Worm (Caenorhabditis elegans) whole organism, L4 larva: ENCODE data around the gene str-81.

ENCODE experiments used
- D1046.2 ChIP-seq: fragments of 200-800 bp; sonication (Bioruptor generic); IDR thresholded peaks from 2 replicates; pipeline ENCODE4 v1.3.6; 2022; ENCODE audit warnings: missing genetic modification characterization, missing compliant biosample characterization
- T20F7.1 ChIP-seq: fragments of 200-800 bp; sonication (Bioruptor generic); optimal IDR thresholded peaks from 2 replicates; lab custom pipeline; 2018; ENCODE audit warnings: mild to moderate bottlenecking, missing genetic modification characterization, missing compliant biosample characterization
- Y5F2A.4 ChIP-seq: fragments of 200-800 bp; sonication (Bioruptor generic); optimal IDR thresholded peaks from 2 replicates; lab custom pipeline; 2018; ENCODE audit warnings: mild to moderate bottlenecking, missing genetic modification characterization, missing compliant biosample characterization
- Y75B8A.6 ChIP-seq: fragments of 200-800 bp; sonication (Bioruptor generic); IDR thresholded peaks from 2 replicates; pipeline ENCODE4 v1.3.6; 2022; ENCODE audit warnings: missing genetic modification reagents, missing genetic modification characterization, missing compliant biosample characterization
- ZK337.2 ChIP-seq: fragments of 200-800 bp; sonication (Bioruptor generic); IDR thresholded peaks from 2 replicates; pipeline ENCODE4 v1.3.6; 2022; ENCODE audit warnings: missing genetic modification reagents, missing genetic modification characterization, missing compliant biosample characterization
- ZK546.5 ChIP-seq, 2 experiments: sonication (generic microtip); optimal IDR thresholded peaks; 2 replicates each; lab custom pipeline; 2017; ENCODE audit warnings: missing biosample characterization in 2 of 2, missing genetic modification characterization in 2 of 2
- aha-1 ChIP-seq: fragments of 150-350 bp; peaks from one replicate; lab custom pipeline; 2014; ENCODE audit warnings: missing biosample characterization, missing genetic modification characterization
- aly-2 ChIP-seq: sonication (generic microtip); optimal IDR thresholded peaks from 2 replicates; lab custom pipeline; 2018; ENCODE audit warnings: missing biosample characterization, missing genetic modification characterization
- ama-1 ChIP-seq: fragments of 150-350 bp; optimal IDR thresholded peaks from 2 replicates; lab custom pipeline; 2014; ENCODE audit warnings: inconsistent platforms, mixed read lengths
- arid-1 ChIP-seq: fragments of 200-800 bp; sonication (Bioruptor generic); conservative IDR thresholded peaks from 2 replicates; pipeline ENCODE4 v1.3.6; 2022; ENCODE audit warnings: missing genetic modification reagents, missing genetic modification characterization, missing compliant biosample characterization
- ceh-32 ChIP-seq: sonication (generic microtip); optimal IDR thresholded peaks from 2 replicates; lab custom pipeline; 2016; ENCODE audit warnings: mild to moderate bottlenecking, missing genetic modification characterization, missing compliant biosample characterization; ENCODE audit not compliant: poor library complexity
- ceh-82 ChIP-seq: sonication (generic microtip); optimal IDR thresholded peaks from 2 replicates; lab custom pipeline; 2017; ENCODE audit warnings: missing biosample characterization, missing genetic modification characterization
- cey-2 ChIP-seq: sonication (generic microtip); optimal IDR thresholded peaks from 3 replicates; lab custom pipeline; 2017; ENCODE audit warnings: missing genetic modification characterization, mild to moderate bottlenecking, missing compliant biosample characterization, antibody characterized with exemption, borderline replicate concordance; ENCODE audit not compliant: insufficient read depth
- daf-16 ChIP-seq, 3 experiments: sonication (generic microtip); optimal IDR thresholded peaks; 2 replicates each; lab custom pipeline; 2016 to 2017; ENCODE audit warnings: missing genetic modification characterization in 3 of 3, missing genetic modification reagents in 3 of 3, mild to moderate bottlenecking in 2 of 3, missing compliant biosample characterization in 2 of 3, missing biosample characterization in 1 of 3, moderate library complexity in 1 of 3
- dmd-6 ChIP-seq: fragments of 200-800 bp; sonication (Bioruptor generic); IDR thresholded peaks from 2 replicates; pipeline ENCODE4 v1.3.6; 2022; ENCODE audit warnings: missing genetic modification reagents, missing genetic modification characterization, missing compliant biosample characterization
- dmd-9 ChIP-seq: fragments of 200-800 bp; sonication (Bioruptor generic); IDR thresholded peaks from 2 replicates; pipeline ENCODE4 v1.3.6; 2022; ENCODE audit warnings: missing genetic modification reagents, missing genetic modification characterization, missing compliant biosample characterization
- dve-1 ChIP-seq: sonication (generic microtip); optimal IDR thresholded peaks from 2 replicates; lab custom pipeline; 2017; ENCODE audit warnings: antibody characterized with exemption, mild to moderate bottlenecking, missing genetic modification characterization, missing compliant biosample characterization; ENCODE audit not compliant: insufficient read depth
- egl-43 ChIP-seq: fragments of 200-800 bp; sonication (Bioruptor generic); IDR thresholded peaks from 2 replicates; pipeline ENCODE4 v1.3.6; 2022; ENCODE audit warnings: missing genetic modification reagents, missing genetic modification characterization, missing compliant biosample characterization
- fos-1 ChIP-seq: fragments of 150-350 bp; optimal IDR thresholded peaks from 2 replicates; lab custom pipeline; 2014; ENCODE audit warnings: missing biosample characterization, missing genetic modification characterization
- hlh-11 ChIP-seq: fragments of 200-800 bp; sonication (Bioruptor generic); optimal IDR thresholded peaks from 2 replicates; lab custom pipeline; 2018; ENCODE audit warnings: mild to moderate bottlenecking, missing genetic modification characterization, missing compliant biosample characterization
- hlh-30 ChIP-seq: sonication (generic microtip); optimal IDR thresholded peaks from 2 replicates; lab custom pipeline; 2017; ENCODE audit warnings: antibody characterized with exemption, mild to moderate bottlenecking, missing genetic modification characterization, missing compliant biosample characterization; ENCODE audit not compliant: insufficient read depth
- mdl-1 ChIP-seq, 2 experiments: fragments of 150-350 bp in 1 of 2; sonication (generic microtip) in 1 of 2; optimal IDR thresholded peaks; 2 replicates each; lab custom pipeline; 2014 to 2017; ENCODE audit warnings: missing biosample characterization in 2 of 2, missing genetic modification characterization in 2 of 2
- mdt-29 ChIP-seq: fragments of 200-800 bp; sonication (Bioruptor generic); IDR thresholded peaks from 2 replicates; pipeline ENCODE4 v1.3.6; 2022; ENCODE audit warnings: missing genetic modification reagents, missing genetic modification characterization, missing compliant biosample characterization
- mep-1 ChIP-seq: fragments of 150-350 bp; sonication (generic microtip); optimal IDR thresholded peaks from 3 replicates; lab custom pipeline; 2014; ENCODE audit warnings: missing biosample characterization, missing genetic modification characterization
- mes-2 ChIP-seq: sonication (generic microtip); optimal IDR thresholded peaks from 2 replicates; lab custom pipeline; 2016; ENCODE audit warnings: missing genotype, mild to moderate bottlenecking, missing genetic modification characterization, missing compliant biosample characterization; ENCODE audit not compliant: poor library complexity, severe bottlenecking
- mxl-3 ChIP-seq: fragments of 200-800 bp; sonication (Bioruptor generic); optimal IDR thresholded peaks from 2 replicates; lab custom pipeline; 2018; ENCODE audit warnings: mild to moderate bottlenecking, missing genetic modification characterization, missing compliant biosample characterization
- nhr-10 ChIP-seq: fragments of 150-350 bp; optimal IDR thresholded peaks from 2 replicates; lab custom pipeline; 2014; ENCODE audit warnings: missing biosample characterization, missing genetic modification characterization
- nhr-11 ChIP-seq: fragments of 150-350 bp; optimal IDR thresholded peaks from 2 replicates; lab custom pipeline; 2014; ENCODE audit warnings: missing biosample characterization, missing genetic modification characterization
- nhr-25 ChIP-seq: sonication (generic microtip); optimal IDR thresholded peaks from 2 replicates; lab custom pipeline; 2017; ENCODE audit warnings: missing genetic modification characterization, mild to moderate bottlenecking, missing compliant biosample characterization, antibody characterized with exemption, moderate library complexity, borderline replicate concordance; ENCODE audit not compliant: insufficient read depth
- nhr-28 ChIP-seq: fragments of 150-350 bp; optimal IDR thresholded peaks from 2 replicates; lab custom pipeline; 2014; ENCODE audit warnings: missing biosample characterization, missing genetic modification characterization
- nhr-42 ChIP-seq: fragments of 200-800 bp; sonication (Bioruptor generic); IDR thresholded peaks from 2 replicates; pipeline ENCODE4 v1.3.6; 2022; ENCODE audit warnings: missing genetic modification characterization, missing compliant biosample characterization
- nhr-6 ChIP-seq: fragments of 150-350 bp; optimal IDR thresholded peaks from 2 replicates; lab custom pipeline; 2014; ENCODE audit warnings: missing biosample characterization, missing genetic modification characterization
- nhr-76 ChIP-seq: fragments of 150-350 bp; optimal IDR thresholded peaks from 2 replicates; lab custom pipeline; 2014; ENCODE audit warnings: missing biosample characterization, missing genetic modification characterization
- nhr-77 ChIP-seq: fragments of 150-350 bp; optimal IDR thresholded peaks from 2 replicates; lab custom pipeline; 2014; ENCODE audit warnings: missing biosample characterization, missing genetic modification characterization
- pha-4 ChIP-seq, 2 experiments: fragments of 150-350 bp in 1 of 2; fragments of 200-800 bp in 1 of 2; sonication (Bioruptor generic) in 1 of 2; IDR thresholded peaks in 1 of 2; optimal IDR thresholded peaks in 1 of 2; 2 replicates each; pipeline versions ENCODE4 v1.3.6 to Lab custom; 2014 to 2022; ENCODE audit warnings: missing genetic modification characterization in 2 of 2, missing genetic modification reagents in 2 of 2, missing biosample characterization in 1 of 2, missing compliant biosample characterization in 1 of 2
- php-3 ChIP-seq: fragments of 200-800 bp; sonication (Bioruptor generic); IDR thresholded peaks from 2 replicates; pipeline ENCODE4 v1.3.6; 2022; ENCODE audit warnings: missing genetic modification reagents, missing genetic modification characterization, missing compliant biosample characterization
- pqm-1 ChIP-seq: sonication (generic microtip); optimal IDR thresholded peaks from 2 replicates; lab custom pipeline; 2017; ENCODE audit warnings: missing biosample characterization, missing genetic modification characterization
- rbr-2 ChIP-seq: sonication (generic microtip); optimal IDR thresholded peaks from 2 replicates; lab custom pipeline; 2016; ENCODE audit warnings: missing genotype, missing genetic modification characterization, missing compliant biosample characterization
- snpc-4 ChIP-seq: fragments of 150-350 bp; optimal IDR thresholded peaks from 2 replicates; lab custom pipeline; 2014; ENCODE audit warnings: missing biosample characterization, missing genetic modification characterization
- tag-97 ChIP-seq: fragments of 200-800 bp; sonication (Bioruptor generic); IDR thresholded peaks from 2 replicates; pipeline ENCODE4 v1.3.6; 2022; ENCODE audit warnings: missing genetic modification characterization, missing compliant biosample characterization
- unc-62 ChIP-seq, 3 experiments: fragments of 150-350 bp in 1 of 3; sonication (generic microtip); optimal IDR thresholded peaks in 2 of 3; peaks in 1 of 3; 1 replicate in 1 of 3; 2 replicates in 2 of 3; lab custom pipeline; 2014 to 2017; ENCODE audit warnings: missing biosample characterization in 3 of 3, missing genetic modification characterization in 3 of 3, missing genetic modification reagents in 3 of 3, missing genotype in 1 of 3
- zip-11 ChIP-seq: fragments of 200-800 bp; sonication (Bioruptor generic); IDR thresholded peaks from 2 replicates; pipeline ENCODE4 v1.3.6; 2022; ENCODE audit warnings: missing genetic modification characterization, missing compliant biosample characterization
- zip-2 ChIP-seq: fragments of 150-350 bp; optimal IDR thresholded peaks from 2 replicates; lab custom pipeline; 2014; ENCODE audit warnings: missing biosample characterization, missing genetic modification characterization

Gene str-81

ce11 chrV:19217104-19217503 is 33.8 kb downstream of the str-81 start, which contains the start of gene srr-2:
TSS of gene srr-2 (minus strand) at chrV:19217176.
- TF ChIP-seq dmd-6 (GFP tag; lab: Robert Waterston, UW) (peak; percentile 44; the same call in 1 of the 2 replicates), pqm-1 (tag; lab: Kevin White, UChicago) (peak; percentile 33), ama-1 (lab: Kevin White, UChicago) (no peak)

ce11 chrV:19212354-19212753 is 38.5 kb downstream of the str-81 start:
- TF ChIP-seq unc-62 (GFP tag; optimal IDR thresholded peaks at IDR 0.05 in 1 of 2; lab: Kevin White, UChicago) (no peak), unc-62 (tag; optimal IDR thresholded peaks at IDR 0.05; lab: Kevin White, UChicago) (no peak), zip-2 (tag; lab: Kevin White, UChicago) (no peak), nhr-42 (GFP tag; lab: Robert Waterston, UW) (peak; percentile 54; the same call in 1 of the 2 replicates), Y5F2A.4 (GFP tag; lab: Kevin White, UChicago) (no peak), arid-1 (GFP tag; lab: Robert Waterston, UW) (no peak), nhr-28 (tag; lab: Kevin White, UChicago) (peak; percentile 97), mxl-3 (peak; percentile 83), T20F7.1 (GFP tag; lab: Kevin White, UChicago) (peak; percentile 27), dve-1 (tag; lab: Kevin White, UChicago) (peak; percentile 78), dmd-6 (GFP tag; lab: Robert Waterston, UW) (peak; percentile 77), aha-1 (peak; percentile 90), mep-1 (tag; lab: Kevin White, UChicago) (peak; percentile 49), nhr-77 (peak; percentile 86), mdl-1 (tag; optimal IDR thresholded peaks at IDR 0.05; lab: Kevin White, UChicago) (peak in 1 of 2 experiments; percentile 78), nhr-76 (tag; lab: Kevin White, UChicago) (peak; percentile 44), mes-2 (tag; lab: Kevin White, UChicago) (peak; percentile 38), pha-4 (GFP tag; IDR thresholded peaks at IDR 0.05; lab: Robert Waterston, UW) (no peak), pha-4 (tag; optimal IDR thresholded peaks at IDR 0.05; lab: Kevin White, UChicago) (no peak), hlh-11 (tag; lab: Kevin White, UChicago) (peak; percentile 71), pqm-1 (tag; lab: Kevin White, UChicago) (peak; percentile 53), daf-16 (GFP tag; optimal IDR thresholded peaks at IDR 0.05; lab: Kevin White, UChicago) (no peak), daf-16 (tag; optimal IDR thresholded peaks at IDR 0.05; lab: Kevin White, UChicago) (peak; percentile 97), zip-11 (GFP tag; lab: Robert Waterston, UW) (no peak), hlh-30 (tag; lab: Kevin White, UChicago) (peak; percentile 60), nhr-6 (tag; lab: Kevin White, UChicago) (no peak)
- TF ChIP-seq, all 104 proteins: peak for 16

- no peak for TF ChIP-seq nhr-77
- TF ChIP-seq snpc-4 = no peak
- no peak for TF ChIP-seq unc-62 (GFP tag; optimal IDR thresholded peaks at IDR 0.05 in 1 of 2; lab: Kevin White, UChicago)
- no peak for TF ChIP-seq unc-62 (tag; optimal IDR thresholded peaks at IDR 0.05; lab: Kevin White, UChicago)
- TF ChIP-seq D1046.2 (GFP tag; lab: Robert Waterston, UW) = no peak
- no peak for TF ChIP-seq arid-1 (GFP tag; lab: Robert Waterston, UW)
- TF ChIP-seq aly-2 (tag; lab: Kevin White, UChicago) = no peak
- TF ChIP-seq mxl-3 = no peak
- TF ChIP-seq tag-97 (GFP tag; lab: Robert Waterston, UW) = no peak
- no peak for TF ChIP-seq egl-43 (GFP tag; lab: Robert Waterston, UW)
- no peak for TF ChIP-seq ceh-32
Measured at ce11 chrV:19211795-19212194, 39.1 kb downstream of the str-81 start, which contains the start of gene nhr-79. TSS of gene nhr-79 (minus strand) at chrV:19211895.

- no peak for TF ChIP-seq nhr-10 (tag; lab: Kevin White, UChicago)
- TF ChIP-seq nhr-42 (GFP tag; lab: Robert Waterston, UW) = no peak
- TF ChIP-seq Y75B8A.6 (GFP tag; lab: Robert Waterston, UW) = no peak
- peak; percentile 59 for TF ChIP-seq nhr-28 (tag; lab: Kevin White, UChicago)
- no peak for TF ChIP-seq fos-1 (tag; lab: Kevin White, UChicago)
- TF ChIP-seq cey-2 (tag; lab: Kevin White, UChicago) = no peak
- no peak for TF ChIP-seq mdt-29 (GFP tag; lab: Robert Waterston, UW)
- no peak for TF ChIP-seq ZK337.2 (GFP tag; lab: Robert Waterston, UW)
- TF ChIP-seq mep-1 (tag; lab: Kevin White, UChicago) = no peak
- TF ChIP-seq aha-1 = no peak
- TF ChIP-seq rbr-2 (tag; lab: Kevin White, UChicago) = no peak
- peak; percentile 84 for TF ChIP-seq php-3 (GFP tag; lab: Robert Waterston, UW)
- TF ChIP-seq nhr-11 (tag; lab: Kevin White, UChicago) = no peak
- no peak for TF ChIP-seq dmd-9 (GFP tag; lab: Robert Waterston, UW)
- no peak for TF ChIP-seq nhr-25 (tag; lab: Kevin White, UChicago)
- no peak for TF ChIP-seq ceh-82 (tag; lab: Kevin White, UChicago)
- TF ChIP-seq ZK546.5 (tag; optimal IDR thresholded peaks at IDR 0.05; lab: Kevin White, UChicago) = no peak
Measured at ce11 chrV:19206911-19207310, 44.0 kb downstream of the str-81 start.
